Worm (Caenorhabditis elegans): Measurements from ENCODE around the gene ckr-2.

DNA sequence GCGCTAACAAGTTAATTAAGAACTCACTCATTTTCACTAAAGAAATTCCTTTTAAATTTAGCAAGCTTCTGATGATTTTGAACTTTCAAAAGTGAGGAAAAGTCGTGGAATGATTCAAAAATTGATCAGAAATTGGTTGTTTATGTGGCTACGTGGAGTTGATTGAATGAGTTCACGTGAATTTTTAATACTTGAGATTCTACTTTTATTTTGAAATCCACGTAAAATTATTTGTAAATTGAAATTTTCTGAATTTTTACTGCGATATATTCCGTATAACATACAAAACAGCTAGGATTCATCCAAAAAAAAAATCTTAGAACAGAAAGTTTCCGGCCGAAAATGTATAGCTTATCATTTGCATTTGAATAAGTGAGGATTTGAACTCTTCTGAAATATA lies 51.6 kb downstream of the ckr-2 start, which contains the start of gene moa-1:
- no peak for TF ChIP-seq nhr-23 (tag; optimal IDR thresholded peaks at IDR 0.05)
- no peak for TF ChIP-seq snpc-4 (tag; optimal IDR thresholded peaks at IDR 0.05)
- TF ChIP-seq ZK546.5 (tag; optimal IDR thresholded peaks at IDR 0.05): no peak
- TF ChIP-seq ztf-11 (tag; optimal IDR thresholded peaks at IDR 0.05): no peak

Measured in whole organism, L2 larva.